Worm (Caenorhabditis elegans): ENCODE results near the gene srw-23.

DNA sequence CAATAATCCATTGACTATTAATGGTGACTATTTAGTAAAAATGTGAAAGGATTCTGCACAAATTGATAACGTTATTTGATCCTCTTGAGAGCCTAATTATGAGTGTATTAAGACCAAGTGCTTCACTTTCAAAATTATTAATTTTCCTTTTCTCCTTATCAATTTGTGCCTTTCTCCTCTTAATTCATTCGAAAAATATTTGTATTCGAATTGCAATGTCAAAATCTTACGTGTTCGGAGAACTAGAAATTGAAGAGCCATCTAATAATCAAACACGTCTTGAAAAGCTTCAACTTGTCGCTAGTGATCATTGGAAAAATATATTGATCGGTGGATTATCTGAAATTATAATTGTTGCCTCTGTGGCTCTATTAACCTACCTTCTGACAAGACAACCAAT lies 25.2 kb upstream of the srw-23 start, which contains the start of the genes clec-36 and clec-26:
- TF ChIP-seq dpl-1 (GFP tag; optimal IDR thresholded peaks at IDR 0.05), result no peak
- TF ChIP-seq nhr-10 (tag; optimal IDR thresholded peaks at IDR 0.05), result no peak
- TF ChIP-seq egl-43 (GFP tag; IDR thresholded peaks at IDR 0.05), result no peak
- no peak for TF ChIP-seq Y48G9A.11 (GFP tag; IDR thresholded peaks at IDR 0.05)
- TF ChIP-seq unc-39 (tag; optimal IDR thresholded peaks at IDR 0.05), result no peak
- TF ChIP-seq nhr-25 (tag; optimal IDR thresholded peaks at IDR 0.05; ENCODE audit: borderline replicate concordance, insufficient read depth), result no peak
- no peak for TF ChIP-seq hlh-30 (tag; optimal IDR thresholded peaks at IDR 0.05; ENCODE audit: insufficient read depth)
- no peak for TF ChIP-seq aha-1 (tag)
- TF ChIP-seq zfp-2 (tag; optimal IDR thresholded peaks at IDR 0.05), result no peak
- TF ChIP-seq lsy-2 (tag; optimal IDR thresholded peaks at IDR 0.05), result no peak

All from whole organism, L4 larva.